Worm (Caenorhabditis elegans) whole organism, L3 larva: Measurements from ENCODE around the gene ZK1320.13.
"Not testable (repeated sequence)": the region's sequence is repeated elsewhere in the genome, so short reads cannot be mapped to it uniquely, and the experiment has no call there.

Experiments used
- R02D3.7 ChIP-seq: fragments of 150-350 bp; optimal IDR thresholded peaks from 2 replicates; lab custom pipeline; 2014; ENCODE audit warnings: missing biosample characterization, missing genetic modification characterization
- aly-2 ChIP-seq: fragments of 150-350 bp; optimal IDR thresholded peaks from 2 replicates; lab custom pipeline; 2014; ENCODE audit warnings: missing biosample characterization, missing genetic modification characterization
- ama-1 ChIP-seq: fragments of 150-350 bp; optimal IDR thresholded peaks from 2 replicates; lab custom pipeline; 2018
- ceh-28 ChIP-seq: fragments of 150-350 bp; optimal IDR thresholded peaks from 2 replicates; lab custom pipeline; 2014; ENCODE audit warnings: missing biosample characterization, missing genetic modification reagents, missing genetic modification characterization
- ceh-9 ChIP-seq: sonication (generic microtip); optimal IDR thresholded peaks from 2 replicates; lab custom pipeline; 2018; ENCODE audit warnings: missing biosample characterization, missing genetic modification characterization
- daf-12 ChIP-seq: fragments of 150-350 bp; optimal IDR thresholded peaks from 2 replicates; lab custom pipeline; 2014; ENCODE audit warnings: missing biosample characterization, missing genetic modification reagents, missing genetic modification characterization
- egl-27 ChIP-seq: sonication (generic microtip); optimal IDR thresholded peaks from 4 replicates; lab custom pipeline; 2017; ENCODE audit warnings: missing biosample characterization, missing genetic modification reagents, missing genetic modification characterization
- egl-5 ChIP-seq: fragments of 150-350 bp; optimal IDR thresholded peaks from 2 replicates; lab custom pipeline; 2017; ENCODE audit warnings: missing biosample characterization, missing genetic modification reagents, missing genetic modification characterization, inconsistent platforms
- elt-2 ChIP-seq: sonication (generic microtip); optimal IDR thresholded peaks from 2 replicates; lab custom pipeline; 2016; ENCODE audit warnings: missing genetic modification reagents, mild to moderate bottlenecking, missing genetic modification characterization, missing compliant biosample characterization
- elt-3 ChIP-seq, 3 experiments: fragments of 150-350 bp in 1 of 3; sonication (generic microtip) in 2 of 3; optimal IDR thresholded peaks; 2 replicates in 2 of 3; 4 replicates in 1 of 3; lab custom pipeline; 2014 to 2017; ENCODE audit warnings: missing biosample characterization in 3 of 3, missing genetic modification characterization in 3 of 3
- eor-1 ChIP-seq, 2 experiments: fragments of 150-350 bp; optimal IDR thresholded peaks; 2 replicates each; lab custom pipeline; 2014 to 2018; ENCODE audit warnings: missing biosample characterization in 2 of 2, missing genetic modification characterization in 2 of 2
- fkh-10 ChIP-seq: sonication (generic microtip); optimal IDR thresholded peaks from 2 replicates; lab custom pipeline; 2017; ENCODE audit warnings: missing biosample characterization, missing genetic modification reagents, missing genetic modification characterization
- fkh-2 ChIP-seq: fragments of 150-350 bp; optimal IDR thresholded peaks from 2 replicates; lab custom pipeline; 2014; ENCODE audit warnings: missing biosample characterization, missing genetic modification reagents, missing genetic modification characterization
- fos-1 ChIP-seq: fragments of 150-350 bp; optimal IDR thresholded peaks from 2 replicates; lab custom pipeline; 2014; ENCODE audit warnings: missing biosample characterization, missing genetic modification characterization
- lin-15B ChIP-seq: fragments of 150-350 bp; optimal IDR thresholded peaks from 2 replicates; lab custom pipeline; 2014; ENCODE audit warnings: missing biosample characterization, missing genetic modification characterization
- lin-39 ChIP-seq: fragments of 150-350 bp; optimal IDR thresholded peaks from 2 replicates; lab custom pipeline; 2018; ENCODE audit warnings: missing biosample characterization, missing genetic modification reagents, missing genetic modification characterization
- mdl-1 ChIP-seq: fragments of 150-350 bp; optimal IDR thresholded peaks from 2 replicates; lab custom pipeline; 2014; ENCODE audit warnings: missing biosample characterization, missing genetic modification characterization
- mml-1 ChIP-seq: fragments of 150-350 bp; sonication (generic microtip); optimal IDR thresholded peaks from 3 replicates; lab custom pipeline; 2014; ENCODE audit warnings: missing biosample characterization, missing genetic modification characterization
- nfya-1 ChIP-seq: sonication (generic microtip); optimal IDR thresholded peaks from 2 replicates; lab custom pipeline; 2017; ENCODE audit warnings: missing genetic modification characterization, mild to moderate bottlenecking, missing compliant biosample characterization, antibody characterized with exemption, moderate library complexity; ENCODE audit not compliant: insufficient read depth
- nhr-12 ChIP-seq: fragments of 150-350 bp; optimal IDR thresholded peaks from 2 replicates; lab custom pipeline; 2014; ENCODE audit warnings: missing biosample characterization, missing genetic modification characterization
- nhr-23 ChIP-seq: fragments of 150-350 bp; optimal IDR thresholded peaks from 2 replicates; lab custom pipeline; 2014; ENCODE audit warnings: missing biosample characterization, missing genetic modification reagents, missing genetic modification characterization
- nhr-237 ChIP-seq: fragments of 150-350 bp; optimal IDR thresholded peaks from 2 replicates; lab custom pipeline; 2014; ENCODE audit warnings: missing biosample characterization, missing genetic modification characterization
- nhr-25 ChIP-seq: sonication (generic microtip); optimal IDR thresholded peaks from 2 replicates; lab custom pipeline; 2017; ENCODE audit warnings: missing biosample characterization, missing genetic modification characterization
- nhr-28 ChIP-seq: fragments of 150-350 bp; optimal IDR thresholded peaks from 2 replicates; lab custom pipeline; 2014; ENCODE audit warnings: missing biosample characterization, missing genetic modification characterization
- nhr-43 ChIP-seq: sonication (generic microtip); optimal IDR thresholded peaks from 2 replicates; lab custom pipeline; 2016; ENCODE audit warnings: mild to moderate bottlenecking, missing genetic modification characterization, missing compliant biosample characterization; ENCODE audit not compliant: poor library complexity, severe bottlenecking
- nhr-76 ChIP-seq: fragments of 150-350 bp; sonication (generic microtip); optimal IDR thresholded peaks from 5 replicates; lab custom pipeline; 2014; ENCODE audit warnings: missing biosample characterization, missing genetic modification characterization
- nhr-77 ChIP-seq: fragments of 150-350 bp; optimal IDR thresholded peaks from 2 replicates; lab custom pipeline; 2014; ENCODE audit warnings: missing biosample characterization, missing genetic modification characterization
- pha-4 ChIP-seq: fragments of 150-350 bp; optimal IDR thresholded peaks from 2 replicates; lab custom pipeline; 2014; ENCODE audit warnings: missing biosample characterization, missing genetic modification reagents, missing genetic modification characterization
- snpc-4 ChIP-seq: fragments of 150-350 bp; optimal IDR thresholded peaks from 2 replicates; lab custom pipeline; 2014; ENCODE audit warnings: missing biosample characterization, missing genetic modification characterization
- tbx-2 ChIP-seq: sonication (generic microtip); optimal IDR thresholded peaks from 2 replicates; lab custom pipeline; 2016; ENCODE audit warnings: mild to moderate bottlenecking, missing genetic modification characterization, missing compliant biosample characterization
- unc-39 ChIP-seq: sonication (generic microtip); optimal IDR thresholded peaks from 4 replicates; lab custom pipeline; 2017; ENCODE audit warnings: missing biosample characterization, missing genetic modification characterization
- ztf-11 ChIP-seq: fragments of 150-350 bp; optimal IDR thresholded peaks from 2 replicates; lab custom pipeline; 2014; ENCODE audit warnings: missing biosample characterization, missing genetic modification characterization

ZK1320.13 gene

ce11 chrII:9717904-9718303, 37.3 kb downstream of the ZK1320.13 start, which contains the start of gene Y53C12A.6:
Gene Y53C12A.6 (minus strand): TSS chrII:9718004.
- TF ChIP-seq mdl-1 (no peak), elt-2 (tag; lab: Kevin White, UChicago) (no peak), aly-2 (no peak), lin-39 (tag; lab: Kevin White, UChicago) (no peak), nhr-12 (tag; lab: Kevin White, UChicago) (no peak), nhr-28 (tag; lab: Kevin White, UChicago) (no peak)

- TF ChIP-seq elt-3 (tag; optimal IDR thresholded peaks at IDR 0.05; lab: Kevin White, UChicago); tbx-2 (tag; lab: Kevin White, UChicago); nhr-43: not testable (repeated sequence)
These were observed 38.1 kb downstream of the ZK1320.13 start, which contains the start of gene Y53C12A.11 for ce11 chrII:9718631-9719252. Gene Y53C12A.11 (minus strand): TSS chrII:9718698.

DNA sequence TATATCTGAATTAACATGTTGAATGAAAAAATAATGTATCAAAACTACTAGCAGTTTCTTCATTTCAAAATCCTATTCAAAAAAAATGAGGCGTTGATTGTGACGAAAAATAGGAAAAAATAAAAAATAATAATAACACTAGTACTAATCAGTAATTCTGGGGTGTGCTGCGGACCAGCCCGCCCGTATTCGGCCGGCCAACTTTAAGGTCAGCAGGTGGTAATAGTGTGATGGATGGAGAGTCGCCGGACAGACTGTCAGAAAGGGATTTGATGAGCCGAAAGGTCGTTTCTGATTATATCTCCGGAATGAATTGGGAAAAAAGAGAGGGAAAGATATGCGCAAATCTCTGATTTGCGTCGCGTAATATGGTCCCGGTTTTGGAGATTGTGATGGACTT, 43.9 kb downstream of the ZK1320.13 start, which contains the start of gene cutl-2:
cutl-2 (minus strand) TSS at position 210 of the 400 bp plus-strand sequence.
- no peak for TF ChIP-seq fos-1 (tag; lab: Kevin White, UChicago)
- no peak for TF ChIP-seq snpc-4 (tag; lab: Kevin White, UChicago)
- TF ChIP-seq ceh-9 (tag; lab: Kevin White, UChicago), result no peak
- TF ChIP-seq, all 47 proteins: peak for 0

DNA sequence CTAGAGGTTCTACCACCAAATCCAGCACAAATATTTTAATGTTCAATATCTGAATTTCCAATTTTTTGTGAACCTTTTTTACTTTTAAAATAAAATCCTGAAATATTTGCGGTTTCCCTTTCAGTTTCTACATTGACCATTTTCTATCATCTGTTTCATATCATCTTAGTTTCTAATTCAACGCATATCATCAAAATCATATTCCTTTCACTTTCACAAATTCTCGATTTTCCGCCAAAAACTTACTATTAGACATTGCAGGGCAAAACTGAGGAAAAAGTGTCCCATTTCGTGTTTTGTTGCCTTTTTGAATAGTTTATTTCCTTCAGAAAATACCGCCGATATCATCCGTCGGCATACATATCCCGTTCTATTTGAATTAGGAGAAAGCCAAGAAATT, 44.5 kb downstream of the ZK1320.13 start:
- peak; percentile 91 for TF ChIP-seq nhr-76 (tag; lab: Kevin White, UChicago)
- no peak for TF ChIP-seq ceh-28
- TF ChIP-seq, all 47 proteins: peak for 1

ce11 chrII:9727192-9727699, 46.7 kb downstream of the ZK1320.13 start:
- no peak for TF ChIP-seq ceh-28
- TF ChIP-seq lin-15B (tag; lab: Kevin White, UChicago), result peak; percentile 1
- TF ChIP-seq unc-39 (tag; lab: Kevin White, UChicago), result no peak
- TF ChIP-seq mml-1, result no peak
- TF ChIP-seq daf-12 (tag; lab: Kevin White, UChicago), result no peak
- TF ChIP-seq R02D3.7 (tag; lab: Kevin White, UChicago), result no peak
- peak; percentile 41 for TF ChIP-seq lin-39 (tag; lab: Kevin White, UChicago)
- peak; percentile 46 for TF ChIP-seq egl-5 (tag; lab: Kevin White, UChicago)
- no peak for TF ChIP-seq nhr-25
- no peak for TF ChIP-seq fkh-10 (GFP tag; lab: Kevin White, UChicago)
- peak; percentile 56 for TF ChIP-seq nfya-1 (tag; lab: Kevin White, UChicago)

- TF ChIP-seq fkh-2 (no peak), nhr-28 (tag; lab: Kevin White, UChicago) (no peak), aly-2 (no peak), fkh-10 (GFP tag; lab: Kevin White, UChicago) (peak; percentile 90), snpc-4 (tag; lab: Kevin White, UChicago) (no peak), ztf-11 (no peak)
These were observed 47.9 kb downstream of the ZK1320.13 start for ce11 chrII:9728506-9728905.

DNA sequence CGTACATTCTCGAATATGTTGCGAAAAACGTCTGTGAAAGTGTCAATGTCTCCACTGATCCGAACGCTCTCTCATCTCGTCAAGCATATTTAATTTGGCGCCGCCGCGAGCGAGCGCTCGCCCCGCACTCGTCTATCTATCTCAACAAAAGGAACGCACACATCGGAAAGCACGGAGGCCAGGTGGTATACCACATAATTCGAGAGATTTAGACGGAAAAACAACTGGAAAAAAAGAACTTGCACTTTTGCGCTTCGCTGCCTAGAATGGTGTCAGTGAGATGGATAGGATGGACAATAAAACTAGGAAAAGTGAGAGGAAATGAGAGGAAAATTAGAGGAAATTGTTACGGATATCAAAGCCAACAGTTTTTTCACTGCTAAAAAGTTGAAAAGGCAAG, 48.6 kb downstream of the ZK1320.13 start:
- TF ChIP-seq nhr-23 (tag; lab: Kevin White, UChicago) (peak; percentile 71), egl-5 (tag; lab: Kevin White, UChicago) (no peak), mdl-1 (no peak), lin-15B (tag; lab: Kevin White, UChicago) (peak; percentile 35), egl-27 (no peak), nhr-43 (no peak), eor-1 (tag; optimal IDR thresholded peaks at IDR 0.05; lab: Kevin White, UChicago) (no peak), nhr-237 (tag; lab: Kevin White, UChicago) (no peak), ama-1 (no peak), pha-4 (tag; lab: Kevin White, UChicago) (peak; percentile 41), ceh-28 (no peak), nhr-77 (tag; lab: Kevin White, UChicago) (no peak), nhr-25 (peak; percentile 59)
